Fruit fly (Drosophila melanogaster) whole organism, prepupa: ENCODE results near the gene CG34256.

Experiments
- Blimp-1 ChIP-seq: fragments of 200-800 bp; sonication (Bioruptor generic); optimal IDR thresholded peaks from 3 replicates; lab custom pipeline; 2017; ENCODE audit warnings: missing biosample characterization, missing genetic modification characterization, mild to moderate bottlenecking, moderate library complexity, missing genetic modification reagents
- CG10669 ChIP-seq: fragments of 200-800 bp; sonication (Bioruptor generic); optimal IDR thresholded peaks from 3 replicates; lab custom pipeline; 2018; ENCODE audit warnings: missing biosample characterization, mild to moderate bottlenecking, missing genetic modification characterization, moderate library complexity
- CG11902 ChIP-seq: fragments of 200-800 bp; sonication (Bioruptor generic); optimal IDR thresholded peaks from 3 replicates; lab custom pipeline; 2016; ENCODE audit warnings: missing biosample characterization, missing genetic modification characterization
- CG1621 ChIP-seq: fragments of 200-800 bp; sonication (Bioruptor generic); optimal IDR thresholded peaks from 3 replicates; lab custom pipeline; 2018; ENCODE audit warnings: missing biosample characterization, mild to moderate bottlenecking, missing genetic modification characterization
- CG16779 ChIP-seq: fragments of 200-800 bp; sonication (Bioruptor generic); optimal IDR thresholded peaks from 3 replicates; lab custom pipeline; 2017; ENCODE audit warnings: missing biosample characterization, mild to moderate bottlenecking, missing genetic modification characterization
- CG31627 ChIP-seq: fragments of 200-800 bp; sonication (Bioruptor generic); optimal IDR thresholded peaks from 3 replicates; lab custom pipeline; 2016; ENCODE audit warnings: missing biosample characterization, missing genetic modification characterization
- CG34406 ChIP-seq: fragments of 200-800 bp; sonication (Bioruptor generic); optimal IDR thresholded peaks from 3 replicates; lab custom pipeline; 2016; ENCODE audit warnings: missing biosample characterization, missing genetic modification characterization
- CG3919 ChIP-seq: fragments of 200-800 bp; sonication (Bioruptor generic); optimal IDR thresholded peaks from 3 replicates; lab custom pipeline; 2016; ENCODE audit warnings: missing biosample characterization, missing genetic modification characterization
- CG6163 ChIP-seq: fragments of 200-800 bp; sonication (Bioruptor generic); IDR thresholded peaks from 3 replicates; pipeline ENCODE4 v1.3.6; 2022; ENCODE audit warnings: missing biosample characterization, missing genetic modification characterization
- CG6792 ChIP-seq: fragments of 200-800 bp; sonication (Bioruptor generic); optimal IDR thresholded peaks from 3 replicates; lab custom pipeline; 2016; ENCODE audit warnings: missing biosample characterization, missing genetic modification characterization
- CG6808 ChIP-seq: fragments of 200-800 bp; sonication (Bioruptor generic); optimal IDR thresholded peaks from 3 replicates; lab custom pipeline; 2017; ENCODE audit warnings: missing biosample characterization, missing genetic modification characterization, mild to moderate bottlenecking, moderate library complexity, missing genetic modification reagents
- CG8319 ChIP-seq: fragments of 200-800 bp; sonication (Bioruptor generic); optimal IDR thresholded peaks from 3 replicates; lab custom pipeline; 2016; ENCODE audit warnings: missing biosample characterization, missing genetic modification characterization
- CG8632 ChIP-seq: fragments of 200-800 bp; sonication (Bioruptor generic); optimal IDR thresholded peaks from 3 replicates; lab custom pipeline; 2016; ENCODE audit warnings: missing biosample characterization, missing genetic modification characterization
- CG9139 ChIP-seq: fragments of 200-800 bp; sonication (Bioruptor generic); optimal IDR thresholded peaks from 3 replicates; lab custom pipeline; 2017; ENCODE audit warnings: missing biosample characterization, mild to moderate bottlenecking, missing genetic modification characterization
- Eip78C ChIP-seq: fragments of 200-800 bp; sonication (Bioruptor generic); peaks from one replicate; lab custom pipeline; 2016; ENCODE audit warnings: missing biosample characterization, missing genetic modification characterization
- Hr39 ChIP-seq: fragments of 200-800 bp; sonication (Bioruptor generic); optimal IDR thresholded peaks from 2 replicates; lab custom pipeline; 2016; ENCODE audit warnings: missing biosample characterization, missing genetic modification characterization
- Hr4 ChIP-seq: fragments of 200-800 bp; sonication (Bioruptor generic); optimal IDR thresholded peaks from 3 replicates; lab custom pipeline; 2016; ENCODE audit warnings: missing biosample characterization, missing genetic modification characterization
- Lpt ChIP-seq: fragments of 200-800 bp; sonication (Bioruptor generic); optimal IDR thresholded peaks from 3 replicates; lab custom pipeline; 2016; ENCODE audit warnings: missing biosample characterization, missing genetic modification characterization
- OdsH ChIP-seq: fragments of 200-800 bp; sonication (Bioruptor generic); optimal IDR thresholded peaks from 3 replicates; lab custom pipeline; 2016; ENCODE audit warnings: missing biosample characterization, missing genetic modification characterization
- Sox14 ChIP-seq: fragments of 200-800 bp; sonication (Bioruptor generic); optimal IDR thresholded peaks from 3 replicates; lab custom pipeline; 2016; ENCODE audit warnings: missing biosample characterization, missing genetic modification characterization
- achi ChIP-seq: fragments of 200-800 bp; sonication (Bioruptor generic); optimal IDR thresholded peaks from 3 replicates; lab custom pipeline; 2016; ENCODE audit warnings: missing biosample characterization, missing genetic modification characterization
- acj6 ChIP-seq: fragments of 200-800 bp; sonication (Bioruptor generic); optimal IDR thresholded peaks from 3 replicates; lab custom pipeline; 2016; ENCODE audit warnings: missing biosample characterization, missing genetic modification characterization
- eg ChIP-seq: fragments of 200-800 bp; sonication (Bioruptor generic); IDR thresholded peaks from 3 replicates; pipeline ENCODE4 v1.3.6; 2022; ENCODE audit warnings: missing biosample characterization, missing genetic modification characterization
- fd59A ChIP-seq: fragments of 200-800 bp; sonication (Bioruptor generic); optimal IDR thresholded peaks from 2 replicates; lab custom pipeline; 2017; ENCODE audit warnings: missing biosample characterization, mild to moderate bottlenecking, missing genetic modification characterization, missing genetic modification reagents
- lz ChIP-seq: fragments of 200-800 bp; sonication (Bioruptor generic); optimal IDR thresholded peaks from 3 replicates; lab custom pipeline; 2016; ENCODE audit warnings: missing biosample characterization, missing genetic modification characterization
- pdm3 ChIP-seq: fragments of 200-800 bp; sonication (Bioruptor generic); optimal IDR thresholded peaks from 3 replicates; lab custom pipeline; 2016; ENCODE audit warnings: missing biosample characterization, missing genetic modification characterization
- salr ChIP-seq, 2 experiments: fragments of 200-800 bp; sonication (Bioruptor generic); optimal IDR thresholded peaks; 3 replicates each; lab custom pipeline; 2016 to 2018; ENCODE audit warnings: missing biosample characterization in 2 of 2, missing genetic modification characterization in 2 of 2, mild to moderate bottlenecking in 1 of 2
- ss ChIP-seq, 2 experiments: fragments of 200-800 bp; sonication (Bioruptor generic); optimal IDR thresholded peaks; 2 replicates in 1 of 2; 3 replicates in 1 of 2; lab custom pipeline; 2017 to 2018; ENCODE audit warnings: mild to moderate bottlenecking in 2 of 2, missing biosample characterization in 2 of 2, missing genetic modification characterization in 2 of 2, moderate library complexity in 1 of 2

Gene CG34256

dm6 chr3L:18946956-18947355 lies 42.7 kb downstream of the CG34256 start:
- TF ChIP-seq CG6808 (GFP tag; lab: Kevin White, UChicago) (peak; percentile 6), CG6163 (peak; percentile 55; the same call in 2 of the 3 replicates), CG16779 (tag; lab: Kevin White, UChicago) (no peak), CG8632 (GFP tag; lab: Kevin White, UChicago) (peak; percentile 10), Eip78C (no peak), Hr4 (GFP tag; lab: Kevin White, UChicago) (no peak), lz (GFP tag; lab: Kevin White, UChicago) (peak; percentile 10), CG1621 (peak; percentile 28), Hr39 (GFP tag; lab: Kevin White, UChicago) (no peak), CG8319 (GFP tag; lab: Kevin White, UChicago) (peak; percentile 20), CG31627 (peak; percentile 10), CG10669 (GFP tag; lab: Kevin White, UChicago) (peak; percentile 4), fd59A (no peak), CG6792 (no peak), eg (GFP tag; lab: Robert Waterston, UW) (peak; percentile 65; the same call in 2 of the 3 replicates), CG34406 (GFP tag; lab: Kevin White, UChicago) (peak; percentile 30), CG3919 (GFP tag; lab: Kevin White, UChicago) (peak; percentile 61), CG11902 (GFP tag; lab: Kevin White, UChicago) (no peak), pdm3 (no peak), ss (GFP tag; optimal IDR thresholded peaks at IDR 0.05; lab: Kevin White, UChicago) (no peak), CG9139 (peak; percentile 14), salr (GFP tag; optimal IDR thresholded peaks at IDR 0.05; lab: Kevin White, UChicago) (peak in 1 of 2 experiments; percentile 5), OdsH (peak; percentile 8), Blimp-1 (GFP tag; lab: Kevin White, UChicago) (no peak), Sox14 (GFP tag; lab: Kevin White, UChicago) (no peak), acj6 (GFP tag; lab: Kevin White, UChicago) (peak; percentile 22), achi (peak; percentile 8)

dm6 chr3L:18945938-18946337 lies 43.7 kb downstream of the CG34256 start, which contains the start of gene CG32204:
CG32204 (minus strand) TSS chr3L:18946038.
- TF ChIP-seq Lpt: no peak
- TF ChIP-seq, all 60 proteins: peak for 0
